Fruit fly (Drosophila melanogaster): Measurements from ENCODE around the gene CG44040.

DNA sequence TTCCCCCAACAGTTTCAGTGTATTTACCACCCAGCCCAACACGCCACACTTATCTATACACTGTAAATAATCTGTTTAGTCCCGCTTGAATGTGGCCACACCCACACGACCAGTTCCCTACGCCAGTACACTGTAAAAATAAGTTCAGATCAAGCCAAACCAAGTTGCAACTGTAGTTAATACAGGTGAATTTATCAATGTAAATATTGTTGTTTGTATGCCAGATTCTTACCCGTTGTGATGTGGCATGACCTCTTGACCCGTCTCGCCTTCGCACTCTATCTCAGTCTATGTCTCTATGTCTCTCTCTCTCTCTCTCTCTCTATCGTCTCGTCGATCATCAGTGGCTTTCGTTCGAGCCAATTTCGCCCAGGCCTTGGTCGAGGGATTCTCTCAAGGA, 6.3 kb upstream of the CG44040 start:
- TF ChIP-seq CG1620 (GFP tag; optimal IDR thresholded peaks at IDR 0.05) (no peak), Hr96 (GFP tag; optimal IDR thresholded peaks at IDR 0.05) (no peak), CG14711 (tag; optimal IDR thresholded peaks at IDR 0.05) (no peak), Crg-1 (GFP tag; optimal IDR thresholded peaks at IDR 0.05) (no peak)

Data from whole organism, adult.